Fruit fly (Drosophila melanogaster) whole organism, embryonic: ENCODE results near the gene Arp1.

Experiments
- CG10274 ChIP-seq: fragments of 200-800 bp; sonication (Bioruptor generic); optimal IDR thresholded peaks from 3 replicates; lab custom pipeline; 2017; ENCODE audit warnings: missing biosample characterization, mild to moderate bottlenecking, missing genetic modification characterization
- CG10565 ChIP-seq: fragments of 200-800 bp; sonication (Bioruptor generic); optimal IDR thresholded peaks from 3 replicates; lab custom pipeline; 2016; ENCODE audit warnings: missing biosample characterization, mild to moderate bottlenecking, missing genetic modification characterization
- CG12071 ChIP-seq: fragments of 200-800 bp; sonication (Bioruptor generic); optimal IDR thresholded peaks from 3 replicates; lab custom pipeline; 2018; ENCODE audit warnings: missing biosample characterization, mild to moderate bottlenecking, missing genetic modification characterization
- CG12744 ChIP-seq: fragments of 200-800 bp; sonication (Bioruptor generic); optimal IDR thresholded peaks from 2 replicates; lab custom pipeline; 2016; ENCODE audit warnings: missing biosample characterization, missing genetic modification characterization
- CG13123 ChIP-seq: fragments of 200-800 bp; sonication (Bioruptor generic); optimal IDR thresholded peaks from 2 replicates; lab custom pipeline; 2016; ENCODE audit warnings: missing biosample characterization, missing genetic modification characterization
- CG13624 ChIP-seq: fragments of 200-800 bp; sonication (Bioruptor generic); optimal IDR thresholded peaks from 2 replicates; lab custom pipeline; 2016; ENCODE audit warnings: missing biosample characterization, missing genetic modification characterization
- CG14050 ChIP-seq: fragments of 200-800 bp; sonication (Bioruptor generic); IDR thresholded peaks from 3 replicates; pipeline ENCODE4 v1.3.6; 2022; ENCODE audit warnings: missing biosample characterization, missing genetic modification characterization
- CG16779 ChIP-seq: fragments of 200-800 bp; sonication (Bioruptor generic); IDR thresholded peaks from 2 replicates; pipeline ENCODE4 v1.3.6; 2022; ENCODE audit warnings: missing biosample characterization, missing genetic modification characterization
- CG16813 ChIP-seq: fragments of 200-800 bp; sonication (Bioruptor generic); IDR thresholded peaks from 3 replicates; pipeline ENCODE4 v1.3.6; 2022; ENCODE audit warnings: missing biosample characterization, missing genetic modification characterization; ENCODE audit not compliant: partially characterized antibody
- CG17186 ChIP-seq: fragments of 200-800 bp; sonication (Bioruptor generic); optimal IDR thresholded peaks from 3 replicates; lab custom pipeline; 2017; ENCODE audit warnings: missing biosample characterization, missing genetic modification reagents, missing genetic modification characterization
- CG17568 ChIP-seq: fragments of 200-800 bp; sonication (Bioruptor generic); optimal IDR thresholded peaks from 2 replicates; lab custom pipeline; 2018; ENCODE audit warnings: missing biosample characterization, mild to moderate bottlenecking, missing genetic modification characterization, moderate library complexity
- CG2712 ChIP-seq: fragments of 200-800 bp; optimal IDR thresholded peaks from 3 replicates; lab custom pipeline; 2019; ENCODE audit warnings: missing biosample characterization, mild to moderate bottlenecking, missing genetic modification characterization, moderate library complexity
- CG30403 ChIP-seq: fragments of 200-800 bp; sonication (Bioruptor generic); optimal IDR thresholded peaks from 3 replicates; lab custom pipeline; 2016; ENCODE audit warnings: missing biosample characterization, missing genetic modification characterization
- CG33557 ChIP-seq: fragments of 200-800 bp; sonication (Bioruptor generic); optimal IDR thresholded peaks from 2 replicates; lab custom pipeline; 2019; ENCODE audit warnings: missing biosample characterization, mild to moderate bottlenecking, missing genetic modification characterization, moderate library complexity
- CG4707 ChIP-seq: fragments of 200-800 bp; sonication (Bioruptor generic); optimal IDR thresholded peaks from 2 replicates; lab custom pipeline; 2018; ENCODE audit warnings: missing biosample characterization, mild to moderate bottlenecking, missing genetic modification characterization, moderate library complexity
- CG5953 ChIP-seq: fragments of 200-800 bp; sonication (Bioruptor generic); IDR thresholded peaks from 2 replicates; pipeline ENCODE4 v1.3.6; 2022; ENCODE audit warnings: missing biosample characterization, missing genetic modification characterization
- CG6254 ChIP-seq: fragments of 200-800 bp; sonication (Bioruptor generic); optimal IDR thresholded peaks from 3 replicates; lab custom pipeline; 2017; ENCODE audit warnings: mild to moderate bottlenecking, missing biosample characterization, missing genetic modification reagents, missing genetic modification characterization
- CG7372 ChIP-seq: fragments of 200-800 bp; sonication (Bioruptor generic); IDR thresholded peaks from 2 replicates; pipeline ENCODE4 v1.3.6; 2022; ENCODE audit warnings: missing biosample characterization, missing genetic modification characterization
- CG8765 ChIP-seq: fragments of 200-800 bp; sonication (Bioruptor generic); IDR thresholded peaks from 2 replicates; pipeline ENCODE4 v1.3.6; 2022; ENCODE audit warnings: missing biosample characterization, missing genetic modification characterization
- CG9437 ChIP-seq: fragments of 200-800 bp; sonication (Bioruptor generic); optimal IDR thresholded peaks from 2 replicates; lab custom pipeline; 2018; ENCODE audit warnings: missing biosample characterization, mild to moderate bottlenecking, missing genetic modification characterization
- CG9727 ChIP-seq: fragments of 200-800 bp; sonication (Bioruptor generic); optimal IDR thresholded peaks from 3 replicates; lab custom pipeline; 2017; ENCODE audit warnings: missing biosample characterization, mild to moderate bottlenecking, missing genetic modification characterization
- D ChIP-seq, 2 experiments: fragments of 200-800 bp in 1 of 2; fragments of >200 bp in 1 of 2; sonication (Bioruptor generic) in 1 of 2; optimal IDR thresholded peaks; 2 replicates in 1 of 2; 3 replicates in 1 of 2; lab custom pipeline; 2017; ENCODE audit warnings: mild to moderate bottlenecking in 1 of 2, missing biosample characterization in 1 of 2, missing genetic modification characterization in 1 of 2, missing genetic modification reagents in 1 of 2
- D19B ChIP-seq: fragments of 200-800 bp; sonication (Bioruptor generic); optimal IDR thresholded peaks from 2 replicates; lab custom pipeline; 2017; ENCODE audit warnings: missing biosample characterization, mild to moderate bottlenecking, missing genetic modification characterization
- Doc3 ChIP-seq: fragments of 200-800 bp; sonication (Bioruptor generic); IDR thresholded peaks from 3 replicates; pipeline ENCODE4 v1.3.6; 2022; ENCODE audit warnings: missing biosample characterization, missing genetic modification characterization; ENCODE audit not compliant: partially characterized antibody
- Elba2 ChIP-seq: fragments of 200-800 bp; sonication (Bioruptor generic); optimal IDR thresholded peaks from 3 replicates; lab custom pipeline; 2016; ENCODE audit warnings: missing biosample characterization, missing genetic modification characterization
- Hey ChIP-seq: fragments of 200-800 bp; sonication (Bioruptor generic); optimal IDR thresholded peaks from 3 replicates; lab custom pipeline; 2018; ENCODE audit warnings: missing biosample characterization, mild to moderate bottlenecking, missing genetic modification characterization
- Nf-YC ChIP-seq: fragments of 200-800 bp; optimal IDR thresholded peaks from 3 replicates; lab custom pipeline; 2019; ENCODE audit warnings: missing biosample characterization, mild to moderate bottlenecking, missing genetic modification characterization, moderate library complexity
- Oaz ChIP-seq: fragments of 200-800 bp; sonication (Bioruptor generic); IDR thresholded peaks from 2 replicates; pipeline ENCODE4 v1.3.6; 2022; ENCODE audit warnings: missing biosample characterization, missing genetic modification characterization
- TFAM ChIP-seq: fragments of 200-800 bp; sonication (Bioruptor generic); optimal IDR thresholded peaks from 2 replicates; lab custom pipeline; 2017; ENCODE audit warnings: missing biosample characterization, missing genetic modification characterization, inconsistent platforms
- Trl ChIP-seq, 3 experiments: fragments of >200 bp in 2 of 3; fragments of 200-800 bp in 1 of 3; sonication (Bioruptor generic) in 1 of 3; optimal IDR thresholded peaks; 2 replicates in 1 of 3; 3 replicates in 2 of 3; lab custom pipeline; 2016 to 2017; ENCODE audit warnings: missing biosample characterization in 1 of 3, missing genetic modification characterization in 1 of 3
- aop ChIP-seq: fragments of 200-800 bp; sonication (Bioruptor generic); IDR thresholded peaks from 2 replicates; pipeline ENCODE4 v1.3.6; 2022; ENCODE audit warnings: missing biosample characterization, missing genetic modification characterization
- ap ChIP-seq: fragments of 200-800 bp; sonication (Bioruptor generic); IDR thresholded peaks from 2 replicates; pipeline ENCODE4 v1.3.6; 2022; ENCODE audit warnings: missing biosample characterization, missing genetic modification characterization
- chinmo ChIP-seq: fragments of 200-800 bp; sonication (Bioruptor generic); IDR thresholded peaks from 4 replicates; pipeline ENCODE4 v1.3.6; 2022; ENCODE audit warnings: missing biosample characterization, missing genetic modification characterization; ENCODE audit not compliant: partially characterized antibody
- da ChIP-seq: fragments of 200-800 bp; sonication (Bioruptor generic); optimal IDR thresholded peaks from 2 replicates; lab custom pipeline; 2016; ENCODE audit warnings: missing biosample characterization, missing genetic modification characterization
- fru ChIP-seq: fragments of >200 bp; optimal IDR thresholded peaks from 2 replicates; lab custom pipeline; 2017
- gro ChIP-seq: fragments of 200-800 bp; sonication (Bioruptor generic); optimal IDR thresholded peaks from 2 replicates; lab custom pipeline; 2016; ENCODE audit warnings: missing biosample characterization, missing genetic modification characterization
- gt ChIP-seq: fragments of 200-800 bp; sonication (Bioruptor generic); IDR thresholded peaks from 2 replicates; pipeline ENCODE4 v1.3.6; 2022; ENCODE audit warnings: missing biosample characterization, missing genetic modification characterization
- jumu ChIP-seq: fragments of 200-800 bp; sonication (Bioruptor generic); optimal IDR thresholded peaks from 3 replicates; lab custom pipeline; 2016; ENCODE audit warnings: missing biosample characterization, missing genetic modification characterization
- kah ChIP-seq: fragments of 200-800 bp; sonication (Bioruptor generic); optimal IDR thresholded peaks from 2 replicates; lab custom pipeline; 2018; ENCODE audit warnings: missing biosample characterization, mild to moderate bottlenecking, missing genetic modification characterization
- p53 ChIP-seq: fragments of 200-800 bp; sonication (Bioruptor generic); optimal IDR thresholded peaks from 2 replicates; lab custom pipeline; 2016; ENCODE audit warnings: missing biosample characterization, missing genetic modification characterization
- pb ChIP-seq: fragments of 200-800 bp; sonication (Bioruptor generic); optimal IDR thresholded peaks from 3 replicates; lab custom pipeline; 2016; ENCODE audit warnings: missing biosample characterization, missing genetic modification characterization
- pfk ChIP-seq: fragments of 200-800 bp; sonication (Bioruptor generic); optimal IDR thresholded peaks from 2 replicates; lab custom pipeline; 2018; ENCODE audit warnings: missing biosample characterization, mild to moderate bottlenecking, missing genetic modification characterization, moderate library complexity
- phol ChIP-seq: fragments of 200-800 bp; sonication (Bioruptor generic); optimal IDR thresholded peaks from 3 replicates; lab custom pipeline; 2018; ENCODE audit warnings: missing biosample characterization, mild to moderate bottlenecking, missing genetic modification characterization, moderate library complexity
- schlank ChIP-seq: fragments of 200-800 bp; sonication (Bioruptor generic); optimal IDR thresholded peaks from 2 replicates; lab custom pipeline; 2018; ENCODE audit warnings: missing biosample characterization, mild to moderate bottlenecking, missing genetic modification characterization
- slou ChIP-seq: fragments of 200-800 bp; sonication (Bioruptor generic); optimal IDR thresholded peaks from 3 replicates; lab custom pipeline; 2016; ENCODE audit warnings: missing biosample characterization, missing genetic modification characterization
- tup ChIP-seq: fragments of 200-800 bp; sonication (Bioruptor generic); optimal IDR thresholded peaks from 2 replicates; lab custom pipeline; 2016; ENCODE audit warnings: missing biosample characterization, mild to moderate bottlenecking, missing genetic modification characterization, moderate library complexity
- usp ChIP-seq: fragments of >200 bp; optimal IDR thresholded peaks from 2 replicates; lab custom pipeline; 2017; ENCODE audit warnings: missing biosample characterization, missing genetic modification characterization
- vfl ChIP-seq: fragments of 200-800 bp; sonication (Bioruptor generic); optimal IDR thresholded peaks from 2 replicates; lab custom pipeline; 2016; ENCODE audit warnings: missing biosample characterization, missing genetic modification characterization
- wdn ChIP-seq: fragments of 200-800 bp; sonication (Bioruptor generic); IDR thresholded peaks from 2 replicates; pipeline ENCODE4 v1.3.6; 2022; ENCODE audit warnings: missing biosample characterization, missing genetic modification characterization

Arp1 gene

DNA sequence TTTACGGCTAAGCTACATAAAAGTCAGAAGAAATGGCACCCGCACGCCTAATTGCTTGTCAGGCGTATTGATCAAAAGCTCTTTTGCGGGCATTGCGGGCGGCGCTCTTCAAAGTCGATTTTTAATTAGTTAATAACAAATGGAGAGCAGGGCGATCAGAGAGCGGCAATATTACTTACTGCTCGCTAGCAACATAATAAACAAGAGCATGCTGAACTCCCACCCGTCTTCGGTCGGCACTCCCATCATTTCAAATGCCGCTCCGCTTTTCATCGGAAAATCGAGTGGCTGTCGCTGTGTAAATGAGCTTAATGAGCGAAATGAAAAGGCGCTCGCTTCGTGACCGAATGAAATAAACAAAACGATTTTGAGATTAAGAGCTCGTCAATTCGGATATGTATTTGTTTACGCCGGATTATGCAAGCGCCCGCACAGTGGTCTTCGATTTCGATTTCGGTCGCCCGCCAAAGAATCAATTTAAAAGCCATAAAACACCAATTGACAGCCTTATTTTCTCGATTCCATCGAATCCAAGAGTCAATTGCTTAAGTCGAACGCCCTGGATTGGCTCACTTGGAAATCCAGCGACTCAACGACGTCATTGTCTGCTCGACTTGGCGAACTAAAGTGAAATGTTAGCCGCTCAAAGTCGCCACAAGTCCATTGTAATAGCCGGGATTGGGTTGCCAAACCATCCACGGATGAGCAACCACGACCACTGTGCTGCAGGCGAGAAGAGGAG lies 37.9 kb upstream of the Arp1 start (continued):
- TF ChIP-seq CG30403 (peak; percentile 84), CG13123 (GFP tag; lab: Kevin White, UChicago) (peak; percentile 30), CG17186 (peak; percentile 63), vfl (peak; percentile 45), tup (GFP tag; lab: Kevin White, UChicago) (peak; percentile 45), Hey (tag; lab: Kevin White, UChicago) (no peak), aop (GFP tag; lab: Robert Waterston, UW) (no peak), CG9727 (GFP tag; lab: Kevin White, UChicago) (peak; percentile 61), p53 (peak; percentile 44), CG5953 (peak; percentile 76), gt (GFP tag; lab: Robert Waterston, UW) (peak; percentile 72), fru (lab: Kevin White, UChicago) (no peak), slou (GFP tag; lab: Kevin White, UChicago) (peak; percentile 17), CG2712 (tag; lab: Kevin White, UChicago) (peak; percentile 81), Trl (optimal IDR thresholded peaks at IDR 0.05; lab: Kevin White, UChicago) (peak; percentile 21 to 56), Trl (GFP tag; optimal IDR thresholded peaks at IDR 0.05; lab: Kevin White, UChicago) (peak; percentile 67), jumu (GFP tag; lab: Kevin White, UChicago) (peak; percentile 80), da (GFP tag; lab: Kevin White, UChicago) (peak; percentile 6), CG8765 (GFP tag; lab: Robert Waterston, UW) (no peak; the same call in 1 of the 2 replicates), CG16779 (GFP tag; lab: Robert Waterston, UW) (no peak), CG13624 (GFP tag; lab: Kevin White, UChicago) (peak; percentile 77), phol (tag; lab: Kevin White, UChicago) (peak; percentile 86), TFAM (no peak), wdn (peak; percentile 55), Oaz (GFP tag; lab: Robert Waterston, UW) (peak; percentile 72), CG16813 (GFP tag; lab: Robert Waterston, UW) (no peak), D19B (GFP tag; lab: Kevin White, UChicago) (peak; percentile 70), Elba2 (GFP tag; lab: Kevin White, UChicago) (no peak), gro (GFP tag; lab: Kevin White, UChicago) (no peak), chinmo (GFP tag; lab: Robert Waterston, UW) (no peak), pfk (GFP tag; lab: Kevin White, UChicago) (no peak), CG6254 (peak; percentile 65), CG10565 (GFP tag; lab: Kevin White, UChicago) (no peak), CG10274 (GFP tag; lab: Kevin White, UChicago) (peak; percentile 56), CG9437 (peak; percentile 84), CG17568 (peak; percentile 54), CG7372 (GFP tag; lab: Robert Waterston, UW) (peak; percentile 84), CG14050 (GFP tag; lab: Robert Waterston, UW) (peak; percentile 75), CG33557 (GFP tag; lab: Kevin White, UChicago) (no peak), Doc3 (GFP tag; lab: Robert Waterston, UW) (no peak), CG12071 (peak; percentile 75), ap (peak; percentile 78), schlank (tag; lab: Kevin White, UChicago) (peak; percentile 26), CG12744 (peak; percentile 65), CG4707 (GFP tag; lab: Kevin White, UChicago) (peak; percentile 69), usp (GFP tag; lab: Kevin White, UChicago) (no peak), kah (GFP tag; lab: Kevin White, UChicago) (peak; percentile 74), Nf-YC (peak; percentile 58), D (optimal IDR thresholded peaks at IDR 0.05; lab: Kevin White, UChicago) (no peak), D (GFP tag; optimal IDR thresholded peaks at IDR 0.05; lab: Kevin White, UChicago) (peak; percentile 84), pb (peak; percentile 78)
